Worm (Caenorhabditis elegans) whole organism, L2 larva: ENCODE data around the gene plpp-1.2.

Experiments
- C34F6.9 ChIP-seq: fragments of 150-350 bp; optimal IDR thresholded peaks from 2 replicates; lab custom pipeline; 2014; ENCODE audit warnings: missing biosample characterization, missing genetic modification characterization
- ZK546.5 ChIP-seq: sonication (generic microtip); optimal IDR thresholded peaks from 2 replicates; lab custom pipeline; 2017; ENCODE audit warnings: missing biosample characterization, missing genetic modification characterization
- alr-1 ChIP-seq: fragments of 150-350 bp; optimal IDR thresholded peaks from 2 replicates; lab custom pipeline; 2014; ENCODE audit warnings: missing biosample characterization, missing genetic modification characterization
- aly-2 ChIP-seq: fragments of 150-350 bp; optimal IDR thresholded peaks from 2 replicates; lab custom pipeline; 2014; ENCODE audit warnings: missing biosample characterization, missing genetic modification characterization
- ama-1 ChIP-seq: fragments of 150-350 bp; optimal IDR thresholded peaks from 2 replicates; lab custom pipeline; 2018; ENCODE audit warnings: inconsistent platforms
- ceh-16 ChIP-seq: fragments of 150-350 bp; optimal IDR thresholded peaks from 2 replicates; lab custom pipeline; 2014; ENCODE audit warnings: missing biosample characterization, missing genetic modification characterization
- crh-2 ChIP-seq: sonication (generic microtip); optimal IDR thresholded peaks from 2 replicates; lab custom pipeline; 2017; ENCODE audit warnings: missing biosample characterization, missing genetic modification characterization
- dmd-4 ChIP-seq: sonication (generic microtip); optimal IDR thresholded peaks from 2 replicates; lab custom pipeline; 2017; ENCODE audit warnings: missing biosample characterization, missing genetic modification characterization
- egl-27 ChIP-seq: sonication (generic microtip); optimal IDR thresholded peaks from 3 replicates; lab custom pipeline; 2017; ENCODE audit warnings: missing biosample characterization, missing genetic modification reagents, missing genetic modification characterization
- elt-1 ChIP-seq: fragments of 150-350 bp; optimal IDR thresholded peaks from 2 replicates; lab custom pipeline; 2014; ENCODE audit warnings: missing biosample characterization, missing genetic modification characterization
- elt-3 ChIP-seq: sonication (generic microtip); optimal IDR thresholded peaks from 2 replicates; lab custom pipeline; 2017; ENCODE audit warnings: missing biosample characterization, missing genetic modification characterization
- fos-1 ChIP-seq: fragments of 150-350 bp; optimal IDR thresholded peaks from 2 replicates; lab custom pipeline; 2014; ENCODE audit warnings: missing biosample characterization, missing genetic modification characterization
- lin-13 ChIP-seq: fragments of 150-350 bp; optimal IDR thresholded peaks from 2 replicates; lab custom pipeline; 2014; ENCODE audit warnings: missing biosample characterization, missing genetic modification reagents, missing genetic modification characterization
- lsy-2 ChIP-seq, 2 experiments: fragments of 150-350 bp in 1 of 2; sonication (generic microtip) in 1 of 2; optimal IDR thresholded peaks; 2 replicates each; lab custom pipeline; 2014 to 2017; ENCODE audit warnings: missing biosample characterization in 2 of 2, missing genetic modification characterization in 2 of 2
- mab-5 ChIP-seq: fragments of 150-350 bp; optimal IDR thresholded peaks from 2 replicates; lab custom pipeline; 2014; ENCODE audit warnings: missing biosample characterization, missing genetic modification characterization
- mbf-1 ChIP-seq: sonication (generic microtip); optimal IDR thresholded peaks from 2 replicates; lab custom pipeline; 2017; ENCODE audit warnings: missing biosample characterization, missing genetic modification characterization
- nhr-10 ChIP-seq: sonication (generic microtip); optimal IDR thresholded peaks from 2 replicates; lab custom pipeline; 2017; ENCODE audit warnings: missing biosample characterization, missing genetic modification characterization
- nhr-11 ChIP-seq: fragments of 150-350 bp; optimal IDR thresholded peaks from 2 replicates; lab custom pipeline; 2014; ENCODE audit warnings: missing biosample characterization, missing genetic modification characterization
- nhr-129 ChIP-seq: fragments of 150-350 bp; optimal IDR thresholded peaks from 2 replicates; lab custom pipeline; 2014; ENCODE audit warnings: missing biosample characterization, missing genetic modification characterization
- nhr-21 ChIP-seq: fragments of 150-350 bp; optimal IDR thresholded peaks from 2 replicates; lab custom pipeline; 2014; ENCODE audit warnings: missing biosample characterization, missing genetic modification characterization
- nhr-23 ChIP-seq: fragments of 150-350 bp; optimal IDR thresholded peaks from 2 replicates; lab custom pipeline; 2014; ENCODE audit warnings: missing biosample characterization, missing genetic modification reagents, missing genetic modification characterization
- nhr-25 ChIP-seq: fragments of 150-350 bp; sonication (generic microtip); optimal IDR thresholded peaks from 3 replicates; lab custom pipeline; 2014; ENCODE audit warnings: missing biosample characterization, missing genetic modification characterization
- nhr-6 ChIP-seq: fragments of 150-350 bp; optimal IDR thresholded peaks from 2 replicates; lab custom pipeline; 2014; ENCODE audit warnings: missing biosample characterization, missing genetic modification characterization
- nhr-77 ChIP-seq: fragments of 150-350 bp; optimal IDR thresholded peaks from 2 replicates; lab custom pipeline; 2014; ENCODE audit warnings: missing biosample characterization, missing genetic modification characterization
- peb-1 ChIP-seq: fragments of 150-350 bp; optimal IDR thresholded peaks from 2 replicates; lab custom pipeline; 2014; ENCODE audit warnings: missing biosample characterization, missing genetic modification characterization
- sem-4 ChIP-seq: fragments of 150-350 bp; optimal IDR thresholded peaks from 2 replicates; lab custom pipeline; 2014; ENCODE audit warnings: missing biosample characterization, missing genetic modification reagents, missing genetic modification characterization
- skn-1 ChIP-seq: sonication (generic microtip); optimal IDR thresholded peaks from 2 replicates; lab custom pipeline; 2017; ENCODE audit warnings: missing biosample characterization, missing genetic modification characterization
- sma-3 ChIP-seq: sonication (generic microtip); optimal IDR thresholded peaks from 2 replicates; lab custom pipeline; 2016; ENCODE audit warnings: missing genetic modification reagents, missing genetic modification characterization, missing compliant biosample characterization
- unc-39 ChIP-seq: fragments of 150-350 bp; optimal IDR thresholded peaks from 2 replicates; lab custom pipeline; 2014; ENCODE audit warnings: missing biosample characterization, missing genetic modification characterization
- unc-62 ChIP-seq: fragments of 150-350 bp; optimal IDR thresholded peaks from 2 replicates; lab custom pipeline; 2014; ENCODE audit warnings: missing biosample characterization, missing genetic modification reagents, missing genetic modification characterization
- zag-1 ChIP-seq: fragments of 150-350 bp; optimal IDR thresholded peaks from 2 replicates; lab custom pipeline; 2014; ENCODE audit warnings: missing biosample characterization, missing genetic modification characterization
- ztf-11 ChIP-seq: sonication (generic microtip); optimal IDR thresholded peaks from 2 replicates; lab custom pipeline; 2017; ENCODE audit warnings: missing biosample characterization, missing genetic modification characterization
- ztf-4 ChIP-seq: fragments of 150-350 bp; optimal IDR thresholded peaks from 2 replicates; lab custom pipeline; 2014; ENCODE audit warnings: missing biosample characterization, missing genetic modification characterization

plpp-1.2 gene

DNA sequence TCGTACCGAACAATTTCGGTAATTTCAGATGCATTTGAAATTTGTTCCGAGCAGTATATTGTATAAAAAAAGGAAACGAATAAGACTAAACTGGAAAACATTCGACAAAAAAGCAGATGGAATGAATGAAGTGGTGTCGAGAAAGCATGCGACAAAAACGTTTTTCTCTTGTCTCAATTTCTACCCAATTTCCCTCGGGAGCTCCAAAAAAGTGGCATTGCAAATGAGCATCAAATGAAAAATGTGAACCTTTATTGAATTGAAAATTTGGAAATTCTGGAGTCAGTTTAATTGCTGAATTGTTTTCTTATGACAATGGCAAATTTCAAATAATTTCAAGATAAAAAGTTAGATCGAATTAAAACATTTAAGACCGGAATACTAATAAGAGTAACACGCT, 14.9 kb downstream of the plpp-1.2 start, which contains the start of gene R05G9.5:
Gene R05G9.5, minus strand, starts transcription at position 101 of the 400 bp plus-strand sequence.
- TF ChIP-seq mab-5 (tag; lab: Kevin White, UChicago): no peak

DNA sequence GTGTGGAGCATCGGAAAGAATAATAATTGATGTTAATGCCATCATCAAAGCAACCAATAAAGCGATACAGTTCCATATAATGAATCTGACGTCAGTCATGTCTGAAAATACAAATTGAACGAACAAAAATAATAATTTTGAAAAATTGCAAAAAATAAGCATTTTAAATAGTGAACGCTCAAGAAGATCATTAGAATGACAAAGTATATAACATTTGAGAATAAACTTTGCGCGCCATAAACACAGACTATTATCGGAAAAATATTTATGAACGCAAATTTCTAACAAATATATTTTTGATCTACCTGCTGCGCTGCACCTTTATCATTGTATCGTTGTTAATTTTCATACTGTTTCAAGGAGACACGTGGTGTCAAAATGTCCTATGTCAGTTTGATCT, 16.1 kb downstream of the plpp-1.2 start, which contains the start of gene R05G9.3:
Gene R05G9.3, minus strand, starts transcription at position 101 of the 400 bp plus-strand sequence.
- no peak for TF ChIP-seq lsy-2 (tag; optimal IDR thresholded peaks at IDR 0.05; lab: Kevin White, UChicago)
- TF ChIP-seq lin-13 (GFP tag; lab: Kevin White, UChicago): no peak
- no peak for TF ChIP-seq ZK546.5
- no peak for TF ChIP-seq ztf-11 (tag; lab: Kevin White, UChicago)
- no peak for TF ChIP-seq dmd-4 (tag; lab: Kevin White, UChicago)
- no peak for TF ChIP-seq alr-1 (tag; lab: Kevin White, UChicago)
- TF ChIP-seq sma-3 (GFP tag; lab: Kevin White, UChicago): no peak
- TF ChIP-seq unc-62 (GFP tag; lab: Kevin White, UChicago): no peak
- TF ChIP-seq nhr-6 (tag; lab: Kevin White, UChicago): no peak
- no peak for TF ChIP-seq nhr-10
- no peak for TF ChIP-seq nhr-25 (tag; lab: Kevin White, UChicago)

DNA sequence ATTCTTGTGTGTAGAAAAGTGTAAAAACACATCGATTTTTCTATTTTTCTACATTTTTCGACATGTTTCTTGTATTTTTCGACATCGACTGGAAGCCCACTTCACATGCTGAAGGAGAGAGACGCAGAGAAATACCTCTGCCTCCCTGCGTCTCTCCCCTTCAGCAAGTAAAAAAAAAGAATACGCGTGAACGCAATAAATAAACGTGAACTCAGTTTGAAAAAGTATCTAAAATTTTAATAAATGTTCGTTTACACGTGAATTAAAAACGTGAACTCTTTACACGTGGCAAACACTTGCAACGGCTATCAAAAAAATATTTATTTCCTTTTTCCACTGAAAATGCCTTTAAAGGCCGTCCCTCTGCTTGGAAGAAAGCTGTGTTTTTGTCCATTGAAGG, 17.6 kb downstream of the plpp-1.2 start, which contains the start of gene R05G9.1:
Gene R05G9.1, plus strand, starts transcription at position 343 of the 400 bp plus-strand sequence.
- TF ChIP-seq C34F6.9 (tag; lab: Kevin White, UChicago) (peak; percentile 35), nhr-10 (no peak)

DNA sequence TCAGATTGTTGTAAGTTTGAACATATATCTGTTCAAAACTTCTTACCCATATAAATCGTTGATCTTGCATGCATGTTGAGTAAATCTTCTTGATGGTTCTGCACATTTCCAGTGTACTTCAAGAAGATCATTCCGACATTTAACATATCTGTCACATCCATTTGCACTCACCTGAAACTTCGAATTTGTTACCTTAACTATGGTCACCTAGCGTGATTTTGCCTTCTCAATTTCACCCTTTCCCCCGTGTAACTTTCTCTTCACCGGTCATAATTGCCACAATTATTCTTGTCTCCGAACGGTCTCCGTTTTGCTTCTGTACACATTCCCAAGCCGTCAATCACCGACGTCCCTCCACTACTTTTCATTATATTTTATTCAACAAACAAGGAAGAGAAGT, 28.1 kb downstream of the plpp-1.2 start:
- TF ChIP-seq mbf-1: no peak
- no peak for TF ChIP-seq unc-39 (tag; lab: Kevin White, UChicago)
- TF ChIP-seq ama-1 (lab: Kevin White, UChicago): no peak
- no peak for TF ChIP-seq nhr-21 (tag; lab: Kevin White, UChicago)
- TF ChIP-seq fos-1 (tag; lab: Kevin White, UChicago): no peak
- no peak for TF ChIP-seq mab-5 (tag; lab: Kevin White, UChicago)

- TF ChIP-seq nhr-129: no peak
Observed at ce11 chrII:6513911-6514310, 28.6 kb downstream of the plpp-1.2 start, which contains the start of gene R05G9R.1. Gene R05G9R.1 (minus strand): TSS chrII:6514011.

DNA sequence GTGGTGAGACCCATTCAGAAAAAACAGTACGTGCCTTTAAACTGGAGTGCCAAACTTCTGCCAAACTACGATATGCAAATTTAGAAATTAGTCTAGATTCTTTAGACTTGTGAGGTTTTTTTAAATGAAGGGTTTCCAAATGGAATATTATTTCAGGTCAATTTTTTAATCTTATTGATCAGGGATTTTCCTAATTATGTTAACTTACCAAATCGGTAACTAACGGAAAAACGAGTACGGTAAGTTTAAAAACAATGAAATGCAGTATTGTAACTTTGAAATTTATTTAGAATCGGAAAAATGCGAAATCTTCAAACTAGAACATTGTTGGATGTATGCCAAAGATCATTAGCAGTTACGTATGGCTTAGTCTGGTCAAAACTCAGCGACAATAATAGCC, 31.0 kb downstream of the plpp-1.2 start, which contains the start of gene C56E6.7:
Gene C56E6.7, plus strand, starts transcription at position 301 of the 400 bp plus-strand sequence.
- no peak for TF ChIP-seq aly-2 (tag; lab: Kevin White, UChicago)
- TF ChIP-seq nhr-77 (tag; lab: Kevin White, UChicago): no peak
- no peak for TF ChIP-seq C34F6.9 (tag; lab: Kevin White, UChicago)
- TF ChIP-seq nhr-23 (tag; lab: Kevin White, UChicago): no peak
- no peak for TF ChIP-seq peb-1
- no peak for TF ChIP-seq elt-3 (tag; lab: Kevin White, UChicago)
- no peak for TF ChIP-seq sem-4 (tag; lab: Kevin White, UChicago)
- no peak for TF ChIP-seq sma-3 (GFP tag; lab: Kevin White, UChicago)
- TF ChIP-seq nhr-11 (tag; lab: Kevin White, UChicago): no peak
- no peak for TF ChIP-seq ceh-16 (tag; lab: Kevin White, UChicago)
- TF ChIP-seq ama-1 (lab: Kevin White, UChicago): no peak
- no peak for TF ChIP-seq egl-27 (tag; lab: Kevin White, UChicago)
- no peak for TF ChIP-seq nhr-10
- no peak for TF ChIP-seq crh-2 (tag; lab: Kevin White, UChicago)
- TF ChIP-seq ZK546.5: no peak
- TF ChIP-seq fos-1 (tag; lab: Kevin White, UChicago): no peak
- TF ChIP-seq elt-1: no peak
- no peak for TF ChIP-seq ztf-4
- no peak for TF ChIP-seq nhr-25 (tag; lab: Kevin White, UChicago)

DNA sequence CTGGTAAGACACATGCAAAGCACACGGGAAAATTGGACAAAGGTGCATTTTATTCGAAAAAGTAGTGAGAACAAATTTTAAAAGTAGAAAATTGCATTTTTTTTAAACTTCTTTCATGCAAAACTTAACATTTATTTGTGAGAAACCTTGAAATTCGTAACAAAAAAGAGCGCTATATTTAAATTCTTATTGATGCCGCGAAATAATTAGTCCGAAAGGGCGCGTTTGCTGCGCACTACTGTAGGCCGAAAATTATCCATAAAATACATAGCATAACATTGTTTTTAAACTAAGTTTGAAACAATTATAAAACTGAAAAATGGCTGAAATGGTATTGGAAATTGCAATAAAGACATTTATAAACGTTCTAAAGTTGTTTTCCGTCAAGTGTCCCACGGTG, 34.4 kb downstream of the plpp-1.2 start:
- TF ChIP-seq zag-1 (tag; lab: Kevin White, UChicago) (no peak), skn-1 (no peak), nhr-23 (tag; lab: Kevin White, UChicago) (no peak), unc-39 (tag; lab: Kevin White, UChicago) (no peak)
